Fruit fly (Drosophila melanogaster): ENCODE results near the gene Btk.
A peak's percentile ranks its signal among the peaks of the same experiment; 100 is the strongest.

Btk gene

dm6 chr2L:8290092-8290424 lies 10.8 kb downstream of the Btk start:
- TF ChIP-seq CG17801 (GFP tag; optimal IDR thresholded peaks at IDR 0.05; ENCODE audit: partially characterized antibody), result no peak

dm6 chr2L:8289352-8290091 lies 11.4 kb downstream of the Btk start:
- TF ChIP-seq CG17801 (GFP tag; optimal IDR thresholded peaks at IDR 0.05; ENCODE audit: partially characterized antibody), result no peak

dm6 chr2L:8288087-8288486 lies 12.8 kb downstream of the Btk start:
- TF ChIP-seq CG17801 (GFP tag; optimal IDR thresholded peaks at IDR 0.05; ENCODE audit: partially characterized antibody), result no peak

- no peak for TF ChIP-seq CG17801 (GFP tag; optimal IDR thresholded peaks at IDR 0.05; ENCODE audit: partially characterized antibody)
Measured at dm6 chr2L:8286595-8286994, 14.3 kb downstream of the Btk start.

- no peak for TF ChIP-seq CG17801 (GFP tag; optimal IDR thresholded peaks at IDR 0.05; ENCODE audit: partially characterized antibody)
Measured at dm6 chr2L:8284913-8285619, 15.8 kb downstream of the Btk start.

dm6 chr2L:8281872-8282271 lies 19.0 kb downstream of the Btk start:
- TF ChIP-seq CG17801 (GFP tag; optimal IDR thresholded peaks at IDR 0.05; ENCODE audit: partially characterized antibody), result no peak

- no peak for TF ChIP-seq CG17801 (GFP tag; optimal IDR thresholded peaks at IDR 0.05; ENCODE audit: partially characterized antibody)
Measured at dm6 chr2L:8280225-8280624, 20.7 kb downstream of the Btk start.

dm6 chr2L:8279400-8280065 lies 21.3 kb downstream of the Btk start:
- no peak for TF ChIP-seq CG17801 (GFP tag; optimal IDR thresholded peaks at IDR 0.05; ENCODE audit: partially characterized antibody)

- peak; percentile 95 for TF ChIP-seq CG17801 (GFP tag; optimal IDR thresholded peaks at IDR 0.05; ENCODE audit: partially characterized antibody)
Measured at dm6 chr2L:8277561-8278201, 23.2 kb downstream of the Btk start.

dm6 chr2L:8276880-8277279 lies 24.0 kb downstream of the Btk start:
- TF ChIP-seq CG17801 (GFP tag; optimal IDR thresholded peaks at IDR 0.05; ENCODE audit: partially characterized antibody), result no peak

- TF ChIP-seq CG17801 (GFP tag; optimal IDR thresholded peaks at IDR 0.05; ENCODE audit: partially characterized antibody), result no peak
Measured at dm6 chr2L:8276287-8276686, 24.6 kb downstream of the Btk start.

dm6 chr2L:8274958-8275584 lies 25.8 kb downstream of the Btk start:
- peak; percentile 25 for TF ChIP-seq CG17801 (GFP tag; optimal IDR thresholded peaks at IDR 0.05; ENCODE audit: partially characterized antibody)

- no peak for TF ChIP-seq CG17801 (GFP tag; optimal IDR thresholded peaks at IDR 0.05; ENCODE audit: partially characterized antibody)
Measured at dm6 chr2L:8274127-8274526, 26.8 kb downstream of the Btk start.

dm6 chr2L:8270916-8271315 lies 30.0 kb downstream of the Btk start:
- TF ChIP-seq CG17801 (GFP tag; optimal IDR thresholded peaks at IDR 0.05; ENCODE audit: partially characterized antibody), result no peak

- no peak for TF ChIP-seq CG17801 (GFP tag; optimal IDR thresholded peaks at IDR 0.05; ENCODE audit: partially characterized antibody)
Measured at dm6 chr2L:8268679-8269078, 32.2 kb downstream of the Btk start.
